Fruit fly (Drosophila melanogaster) whole organism, embryonic: ENCODE results near the gene CG8526.

ENCODE experiments used
- CG10147 ChIP-seq: fragments of 200-800 bp; sonication (Bioruptor generic); optimal IDR thresholded peaks from 2 replicates; lab custom pipeline; 2019; ENCODE audit warnings: missing biosample characterization, mild to moderate bottlenecking, missing genetic modification characterization, moderate library complexity
- CG10543 ChIP-seq: fragments of 200-800 bp; sonication (Bioruptor generic); optimal IDR thresholded peaks from 3 replicates; lab custom pipeline; 2017; ENCODE audit warnings: missing biosample characterization, mild to moderate bottlenecking, missing genetic modification characterization, moderate library complexity
- CG12659 ChIP-seq: fragments of 200-800 bp; sonication (Bioruptor generic); optimal IDR thresholded peaks from 3 replicates; lab custom pipeline; 2017; ENCODE audit warnings: mild to moderate bottlenecking, missing biosample characterization, missing genetic modification reagents, missing genetic modification characterization
- CG13624 ChIP-seq: fragments of 200-800 bp; sonication (Bioruptor generic); optimal IDR thresholded peaks from 2 replicates; lab custom pipeline; 2016; ENCODE audit warnings: missing biosample characterization, missing genetic modification characterization
- CG13894 ChIP-seq: fragments of 200-800 bp; sonication (Bioruptor generic); optimal IDR thresholded peaks from 3 replicates; lab custom pipeline; 2018; ENCODE audit warnings: missing biosample characterization, mild to moderate bottlenecking, missing genetic modification characterization, moderate library complexity
- CG14014 ChIP-seq: fragments of 200-800 bp; sonication (Bioruptor generic); IDR thresholded peaks from 2 replicates; pipeline ENCODE4 v1.3.6; 2022; ENCODE audit warnings: missing biosample characterization, missing genetic modification characterization
- CG15011 ChIP-seq: fragments of 200-800 bp; sonication (Bioruptor generic); optimal IDR thresholded peaks from 3 replicates; lab custom pipeline; 2018; ENCODE audit warnings: missing biosample characterization, mild to moderate bottlenecking, missing genetic modification characterization
- CG15479 ChIP-seq: fragments of 200-800 bp; sonication (Bioruptor generic); optimal IDR thresholded peaks from 3 replicates; lab custom pipeline; 2019; ENCODE audit warnings: missing biosample characterization, mild to moderate bottlenecking, missing genetic modification characterization, moderate library complexity
- CG17612 ChIP-seq: fragments of 200-800 bp; sonication (Bioruptor generic); IDR thresholded peaks from 2 replicates; pipeline ENCODE4 v1.3.6; 2022; ENCODE audit warnings: missing biosample characterization, missing genetic modification characterization
- CG18011 ChIP-seq: fragments of 200-800 bp; sonication (Bioruptor generic); optimal IDR thresholded peaks from 2 replicates; lab custom pipeline; 2017; ENCODE audit warnings: missing biosample characterization, missing genetic modification characterization, mild to moderate bottlenecking, moderate library complexity, missing genotype
- CG1832 ChIP-seq: fragments of 200-800 bp; sonication (Bioruptor generic); optimal IDR thresholded peaks from 2 replicates; lab custom pipeline; 2017; ENCODE audit warnings: missing biosample characterization, mild to moderate bottlenecking, missing genetic modification characterization, inconsistent platforms
- CG18476 ChIP-seq: fragments of 200-800 bp; sonication (Bioruptor generic); optimal IDR thresholded peaks from 2 replicates; lab custom pipeline; 2016; ENCODE audit warnings: missing biosample characterization, mild to moderate bottlenecking, missing genetic modification characterization
- CG2889 ChIP-seq: fragments of 200-800 bp; sonication (Bioruptor generic); IDR thresholded peaks from 3 replicates; pipeline ENCODE4 v1.3.6; 2022; ENCODE audit warnings: missing biosample characterization, missing genetic modification characterization
- CG34224 ChIP-seq: fragments of 200-800 bp; sonication (Bioruptor generic); IDR thresholded peaks from 3 replicates; pipeline ENCODE4 v1.3.6; 2022; ENCODE audit warnings: missing biosample characterization, missing genetic modification characterization; ENCODE audit not compliant: partially characterized antibody
- CG4360 ChIP-seq: fragments of 200-800 bp; sonication (Bioruptor generic); IDR thresholded peaks from 2 replicates; pipeline ENCODE4 v1.3.6; 2022; ENCODE audit warnings: missing biosample characterization, missing genetic modification characterization
- CG7357 ChIP-seq: fragments of 200-800 bp; sonication (Bioruptor generic); IDR thresholded peaks from 3 replicates; pipeline ENCODE4 v1.3.6; 2022; ENCODE audit warnings: missing biosample characterization, missing genetic modification characterization
- CG8478 ChIP-seq: fragments of >200 bp; optimal IDR thresholded peaks from 2 replicates; lab custom pipeline; 2018
- CG9609 ChIP-seq: fragments of 200-800 bp; sonication (Bioruptor generic); optimal IDR thresholded peaks from 3 replicates; lab custom pipeline; 2016; ENCODE audit warnings: missing biosample characterization, missing genetic modification characterization
- Dll ChIP-seq: fragments of 200-800 bp; sonication (Bioruptor generic); IDR thresholded peaks from 4 replicates; pipeline ENCODE4 v1.3.6; 2022; ENCODE audit warnings: missing biosample characterization, missing genetic modification characterization; ENCODE audit not compliant: partially characterized antibody
- Doc2 ChIP-seq: fragments of 200-800 bp; sonication (Bioruptor generic); IDR thresholded peaks from 2 replicates; pipeline ENCODE4 v1.3.6; 2022; ENCODE audit warnings: missing biosample characterization, missing genetic modification characterization
- ERR ChIP-seq: fragments of 200-800 bp; sonication (Bioruptor generic); optimal IDR thresholded peaks from 2 replicates; lab custom pipeline; 2016; ENCODE audit warnings: missing biosample characterization, missing genetic modification characterization
- Fer2 ChIP-seq: fragments of 200-800 bp; sonication (Bioruptor generic); optimal IDR thresholded peaks from 2 replicates; lab custom pipeline; 2018; ENCODE audit warnings: missing biosample characterization, mild to moderate bottlenecking, missing genetic modification characterization, moderate library complexity
- Gsc ChIP-seq: fragments of 200-800 bp; sonication (Bioruptor generic); IDR thresholded peaks from 2 replicates; pipeline ENCODE4 v1.3.6; 2022; ENCODE audit warnings: missing biosample characterization, missing genetic modification characterization
- H2.0 ChIP-seq: fragments of 200-800 bp; sonication (Bioruptor generic); IDR thresholded peaks from 2 replicates; pipeline ENCODE4 v1.3.6; 2022; ENCODE audit warnings: missing biosample characterization, missing genetic modification characterization
- HmgZ ChIP-seq: fragments of 200-800 bp; sonication (Bioruptor generic); optimal IDR thresholded peaks from 2 replicates; lab custom pipeline; 2018; ENCODE audit warnings: missing biosample characterization, mild to moderate bottlenecking, missing genetic modification characterization
- Hmx ChIP-seq: fragments of 200-800 bp; sonication (Bioruptor generic); optimal IDR thresholded peaks from 2 replicates; lab custom pipeline; 2016; ENCODE audit warnings: missing biosample characterization, missing genetic modification characterization
- MBD-R2 ChIP-seq: fragments of 200-800 bp; sonication (Bioruptor generic); IDR thresholded peaks from 2 replicates; pipeline ENCODE4 v1.3.6; 2022; ENCODE audit warnings: missing biosample characterization, missing genetic modification characterization
- Rfx ChIP-seq: fragments of 200-800 bp; sonication (Bioruptor generic); IDR thresholded peaks from 2 replicates; pipeline ENCODE4 v1.3.6; 2022; ENCODE audit warnings: missing biosample characterization, missing genetic modification characterization
- Side ChIP-seq: fragments of 200-800 bp; sonication (Bioruptor generic); optimal IDR thresholded peaks from 2 replicates; lab custom pipeline; 2016; ENCODE audit warnings: missing biosample characterization, missing genetic modification characterization
- Sox100B ChIP-seq: fragments of 200-800 bp; sonication (Bioruptor generic); optimal IDR thresholded peaks from 3 replicates; lab custom pipeline; 2018; ENCODE audit warnings: missing biosample characterization, mild to moderate bottlenecking, missing genetic modification characterization
- Spps ChIP-seq: fragments of 200-800 bp; sonication (Bioruptor generic); optimal IDR thresholded peaks from 2 replicates; lab custom pipeline; 2018; ENCODE audit warnings: missing biosample characterization, mild to moderate bottlenecking, missing genetic modification characterization
- Sry-δ ChIP-seq: fragments of 200-800 bp; sonication (Bioruptor generic); optimal IDR thresholded peaks from 2 replicates; lab custom pipeline; 2016; ENCODE audit warnings: missing biosample characterization, missing genetic modification characterization
- Ssrp ChIP-seq: fragments of 200-800 bp; sonication (Bioruptor generic); optimal IDR thresholded peaks from 2 replicates; lab custom pipeline; 2018; ENCODE audit warnings: missing biosample characterization, mild to moderate bottlenecking, missing genetic modification characterization, moderate library complexity
- Stat92E ChIP-seq, 3 experiments: fragments of >200 bp in 2 of 3; fragments of 200-800 bp in 1 of 3; sonication (Bioruptor generic) in 1 of 3; optimal IDR thresholded peaks; 2 replicates each; lab custom pipeline; 2017 to 2019; ENCODE audit warnings: missing biosample characterization in 3 of 3, missing genetic modification characterization in 3 of 3, mild to moderate bottlenecking in 1 of 3, moderate library complexity in 1 of 3
- TFAM ChIP-seq: fragments of 200-800 bp; sonication (Bioruptor generic); optimal IDR thresholded peaks from 2 replicates; lab custom pipeline; 2017; ENCODE audit warnings: missing biosample characterization, missing genetic modification characterization, inconsistent platforms
- btn ChIP-seq: fragments of 200-800 bp; sonication (Bioruptor generic); optimal IDR thresholded peaks from 2 replicates; lab custom pipeline; 2016; ENCODE audit warnings: missing biosample characterization, missing genetic modification characterization
- ems ChIP-seq: fragments of 200-800 bp; sonication (Bioruptor generic); optimal IDR thresholded peaks from 3 replicates; lab custom pipeline; 2016; ENCODE audit warnings: missing biosample characterization, missing genetic modification characterization
- en ChIP-seq: fragments of 200-800 bp; sonication (Bioruptor generic); optimal IDR thresholded peaks from 2 replicates; lab custom pipeline; 2016; ENCODE audit warnings: missing biosample characterization, missing genetic modification characterization
- fd3F ChIP-seq: fragments of 200-800 bp; sonication (Bioruptor generic); optimal IDR thresholded peaks from 2 replicates; lab custom pipeline; 2018; ENCODE audit warnings: missing biosample characterization, mild to moderate bottlenecking, missing genetic modification characterization, moderate library complexity
- gem ChIP-seq: fragments of 200-800 bp; sonication (Bioruptor generic); optimal IDR thresholded peaks from 2 replicates; lab custom pipeline; 2019; ENCODE audit warnings: missing biosample characterization, mild to moderate bottlenecking, missing genetic modification characterization, moderate library complexity
- gro ChIP-seq: fragments of 200-800 bp; sonication (Bioruptor generic); optimal IDR thresholded peaks from 2 replicates; lab custom pipeline; 2016; ENCODE audit warnings: missing biosample characterization, missing genetic modification characterization
- lab ChIP-seq: fragments of 200-800 bp; sonication (Bioruptor generic); optimal IDR thresholded peaks from 3 replicates; lab custom pipeline; 2017; ENCODE audit warnings: missing biosample characterization, missing genetic modification characterization, mild to moderate bottlenecking, moderate library complexity, missing genetic modification reagents
- lilli ChIP-seq: fragments of 200-800 bp; sonication (Bioruptor generic); optimal IDR thresholded peaks from 3 replicates; lab custom pipeline; 2016; ENCODE audit warnings: missing biosample characterization, missing genetic modification characterization
- nmo ChIP-seq: fragments of 200-800 bp; sonication (Bioruptor generic); optimal IDR thresholded peaks from 2 replicates; lab custom pipeline; 2018; ENCODE audit warnings: missing biosample characterization, mild to moderate bottlenecking, missing genetic modification characterization, moderate library complexity
- odd ChIP-seq: fragments of 200-800 bp; sonication (Bioruptor generic); optimal IDR thresholded peaks from 2 replicates; lab custom pipeline; 2017; ENCODE audit warnings: missing biosample characterization, mild to moderate bottlenecking, missing genetic modification characterization
- tap ChIP-seq: fragments of 200-800 bp; optimal IDR thresholded peaks from 3 replicates; lab custom pipeline; 2019; ENCODE audit warnings: missing biosample characterization, mild to moderate bottlenecking, missing genetic modification characterization, moderate library complexity
- tio ChIP-seq: fragments of 200-800 bp; sonication (Bioruptor generic); optimal IDR thresholded peaks from 2 replicates; lab custom pipeline; 2017; ENCODE audit warnings: missing biosample characterization, missing genetic modification characterization, inconsistent platforms
- toy ChIP-seq: fragments of 200-800 bp; sonication (Bioruptor generic); IDR thresholded peaks from 2 replicates; pipeline ENCODE4 v1.3.6; 2022; ENCODE audit warnings: missing biosample characterization, missing genetic modification characterization
- trh ChIP-seq: fragments of 200-800 bp; sonication (Bioruptor generic); optimal IDR thresholded peaks from 2 replicates; lab custom pipeline; 2016; ENCODE audit warnings: missing biosample characterization, missing genetic modification characterization
- twi ChIP-seq: fragments of 200-800 bp; optimal IDR thresholded peaks from 2 replicates; lab custom pipeline; 2019; ENCODE audit warnings: missing biosample characterization, mild to moderate bottlenecking, missing genetic modification characterization, moderate library complexity
- zen2 ChIP-seq: fragments of 200-800 bp; sonication (Bioruptor generic); IDR thresholded peaks from 3 replicates; pipeline ENCODE4 v1.3.6; 2022; ENCODE audit warnings: missing biosample characterization, missing genetic modification characterization; ENCODE audit not compliant: partially characterized antibody

The CG8526 gene

dm6 chr3R:9777941-9778360, 23.1 kb upstream of the CG8526 start, which contains the start of gene RpS29 (continued):
- TF ChIP-seq CG2889 (GFP tag; lab: Robert Waterston, UW) (peak; percentile 65; the same call in 1 of the 3 replicates), Doc2 (GFP tag; lab: Robert Waterston, UW) (no peak), gro (GFP tag; lab: Kevin White, UChicago) (peak; percentile 92), CG17612 (GFP tag; lab: Robert Waterston, UW) (peak; percentile 31; the same call in 1 of the 2 replicates), CG1832 (GFP tag; lab: Kevin White, UChicago) (no peak), btn (GFP tag; lab: Kevin White, UChicago) (no peak), TFAM (GFP tag; lab: Kevin White, UChicago) (no peak), ERR (GFP tag; lab: Kevin White, UChicago) (peak; percentile 85), CG13894 (tag; lab: Kevin White, UChicago) (peak; percentile 91), CG4360 (GFP tag; lab: Robert Waterston, UW) (no peak), Stat92E (GFP tag; optimal IDR thresholded peaks at IDR 0.05; lab: Kevin White, UChicago) (peak in 1 of 3 experiments; percentile 23), tio (GFP tag; lab: Kevin White, UChicago) (no peak), CG12659 (GFP tag; lab: Kevin White, UChicago) (peak; percentile 92), CG34224 (peak; percentile 93), en (peak; percentile 59), CG18476 (peak; percentile 18), Sry-δ (GFP tag; lab: Kevin White, UChicago) (peak; percentile 100), tap (tag; lab: Kevin White, UChicago) (peak; percentile 38), Side (peak; percentile 86), gem (tag; lab: Kevin White, UChicago) (peak; percentile 61), odd (GFP tag; lab: Kevin White, UChicago) (peak; percentile 72), Gsc (GFP tag; lab: Robert Waterston, UW) (no peak), zen2 (GFP tag; lab: Robert Waterston, UW) (peak; percentile 93), nmo (GFP tag; lab: Kevin White, UChicago) (peak; percentile 78), trh (GFP tag; lab: Kevin White, UChicago) (peak; percentile 53), Sox100B (GFP tag; lab: Kevin White, UChicago) (no peak), CG8478 (no peak), CG7357 (no peak), Spps (tag; lab: Kevin White, UChicago) (peak; percentile 29), Rfx (GFP tag; lab: Robert Waterston, UW) (peak; percentile 95), ems (GFP tag; lab: Kevin White, UChicago) (peak; percentile 84), Ssrp (tag; lab: Kevin White, UChicago) (peak; percentile 16), CG10543 (GFP tag; lab: Kevin White, UChicago) (peak; percentile 93), lilli (GFP tag; lab: Kevin White, UChicago) (peak; percentile 91), lab (GFP tag; lab: Kevin White, UChicago) (peak; percentile 93), Dll (GFP tag; lab: Robert Waterston, UW) (peak; percentile 91), CG10147 (GFP tag; lab: Kevin White, UChicago) (peak; percentile 58), CG9609 (GFP tag; lab: Kevin White, UChicago) (peak; percentile 88), CG13624 (GFP tag; lab: Kevin White, UChicago) (peak; percentile 92), Fer2 (peak; percentile 70), CG18011 (GFP tag; lab: Kevin White, UChicago) (peak; percentile 75), MBD-R2 (GFP tag; lab: Robert Waterston, UW) (peak; percentile 78), CG14014 (peak; percentile 79), H2.0 (peak; percentile 74), twi (peak; percentile 27), fd3F (GFP tag; lab: Kevin White, UChicago) (peak; percentile 55), toy (GFP tag; lab: Robert Waterston, UW) (peak; percentile 51; the same call in 1 of the 2 replicates), CG15011 (GFP tag; lab: Kevin White, UChicago) (peak; percentile 49), CG15479 (GFP tag; lab: Kevin White, UChicago) (no peak), Hmx (no peak), HmgZ (tag; lab: Kevin White, UChicago) (peak; percentile 95)
